Worm (Caenorhabditis elegans) whole organism, L1 larva: ENCODE measurements around the gene gas-1.

ENCODE experiments used
- C04F5.9 ChIP-seq: sonication (generic microtip); optimal IDR thresholded peaks from 2 replicates; lab custom pipeline; 2016; ENCODE audit warnings: missing genetic modification characterization, missing compliant biosample characterization
- C16A3.4 ChIP-seq: fragments of 150-350 bp; optimal IDR thresholded peaks from 2 replicates; lab custom pipeline; 2014; ENCODE audit warnings: missing biosample characterization, missing genetic modification characterization
- aly-2 ChIP-seq: fragments of 150-350 bp; optimal IDR thresholded peaks from 2 replicates; lab custom pipeline; 2014; ENCODE audit warnings: missing biosample characterization, missing genetic modification characterization
- ama-1 ChIP-seq: fragments of 150-350 bp; optimal IDR thresholded peaks from 2 replicates; lab custom pipeline; 2014
- blmp-1 ChIP-seq: fragments of 150-350 bp; optimal IDR thresholded peaks from 2 replicates; lab custom pipeline; 2014; ENCODE audit warnings: missing biosample characterization, missing genetic modification characterization
- ceh-8 ChIP-seq: fragments of 200-800 bp; sonication (Bioruptor generic); optimal IDR thresholded peaks from 2 replicates; lab custom pipeline; 2018; ENCODE audit warnings: mild to moderate bottlenecking, missing genetic modification characterization, moderate library complexity, missing compliant biosample characterization
- ces-1 ChIP-seq: fragments of 150-350 bp; optimal IDR thresholded peaks from 2 replicates; lab custom pipeline; 2014; ENCODE audit warnings: missing biosample characterization, missing genetic modification reagents, missing genetic modification characterization
- dpl-1 ChIP-seq, 3 experiments: fragments of 150-350 bp in 2 of 3; sonication (generic microtip) in 1 of 3; optimal IDR thresholded peaks; 2 replicates each; lab custom pipeline; 2014 to 2017; ENCODE audit warnings: missing biosample characterization in 3 of 3, missing genetic modification characterization in 3 of 3, missing genetic modification reagents in 3 of 3
- efl-1 ChIP-seq, 4 experiments: fragments of 150-350 bp; optimal IDR thresholded peaks in 3 of 4; peaks in 1 of 4; 1 replicate in 1 of 4; 2 replicates in 3 of 4; lab custom pipeline; 2014; ENCODE audit warnings: missing biosample characterization in 2 of 4, missing genetic modification characterization in 2 of 4, missing genetic modification reagents in 2 of 4
- efl-3 ChIP-seq: fragments of 200-800 bp; sonication (Bioruptor generic); optimal IDR thresholded peaks from 2 replicates; lab custom pipeline; 2018; ENCODE audit warnings: mild to moderate bottlenecking, missing genetic modification characterization, missing compliant biosample characterization
- elt-2 ChIP-seq: sonication (generic microtip); optimal IDR thresholded peaks from 2 replicates; lab custom pipeline; 2016; ENCODE audit warnings: missing genetic modification characterization, mild to moderate bottlenecking, inconsistent platforms, missing compliant biosample characterization, missing genetic modification reagents
- elt-3 ChIP-seq, 6 experiments: fragments of 150-350 bp in 1 of 6; sonication (generic microtip); optimal IDR thresholded peaks; 2 replicates each; lab custom pipeline; 2017 to 2018; ENCODE audit warnings: missing biosample characterization in 6 of 6, missing genetic modification characterization in 6 of 6, inconsistent platforms in 1 of 6
- fkh-10 ChIP-seq: sonication (generic microtip); optimal IDR thresholded peaks from 2 replicates; lab custom pipeline; 2017; ENCODE audit warnings: missing biosample characterization, missing genetic modification reagents, missing genetic modification characterization
- fkh-8 ChIP-seq: sonication (generic microtip); optimal IDR thresholded peaks from 2 replicates; lab custom pipeline; 2016; ENCODE audit warnings: mild to moderate bottlenecking, missing genetic modification characterization, missing compliant biosample characterization
- grh-1 ChIP-seq: fragments of 200-800 bp; sonication (Bioruptor generic); IDR thresholded peaks from 2 replicates; pipeline ENCODE4 v1.3.6; 2022; ENCODE audit warnings: missing genetic modification reagents, missing genetic modification characterization, missing compliant biosample characterization
- hpl-2 ChIP-seq: fragments of 150-350 bp; optimal IDR thresholded peaks from 2 replicates; lab custom pipeline; 2014; ENCODE audit warnings: missing biosample characterization, missing genetic modification reagents, missing genetic modification characterization
- isw-1 ChIP-seq: fragments of 200-800 bp; sonication (Bioruptor generic); IDR thresholded peaks from 2 replicates; pipeline ENCODE4 v1.3.6; 2022; ENCODE audit warnings: missing genetic modification characterization, missing compliant biosample characterization
- jun-1 ChIP-seq: fragments of 150-350 bp; optimal IDR thresholded peaks from 2 replicates; lab custom pipeline; 2014; ENCODE audit warnings: missing biosample characterization, missing genetic modification reagents, missing genetic modification characterization
- lin-13 ChIP-seq: fragments of 150-350 bp; optimal IDR thresholded peaks from 2 replicates; lab custom pipeline; 2014; ENCODE audit warnings: missing biosample characterization, missing genetic modification reagents, missing genetic modification characterization
- lin-14 ChIP-seq: fragments of 200-800 bp; sonication (Bioruptor generic); optimal IDR thresholded peaks from 2 replicates; lab custom pipeline; 2018; ENCODE audit warnings: mild to moderate bottlenecking, missing genetic modification characterization, moderate library complexity, missing compliant biosample characterization
- lin-35 ChIP-seq, 2 experiments: fragments of 150-350 bp; optimal IDR thresholded peaks; 2 replicates each; lab custom pipeline; 2014; ENCODE audit warnings: missing biosample characterization in 2 of 2, missing genetic modification characterization in 2 of 2, missing genetic modification reagents in 2 of 2
- lin-39 ChIP-seq: fragments of 150-350 bp; optimal IDR thresholded peaks from 2 replicates; lab custom pipeline; 2014; ENCODE audit warnings: missing biosample characterization, missing genetic modification reagents, missing genetic modification characterization
- lsy-2 ChIP-seq, 2 experiments: fragments of 150-350 bp; optimal IDR thresholded peaks; 2 replicates each; lab custom pipeline; 2014; ENCODE audit warnings: missing biosample characterization in 2 of 2, missing genetic modification characterization in 2 of 2
- mab-9 ChIP-seq: fragments of 200-800 bp; sonication (Bioruptor generic); IDR thresholded peaks from 2 replicates; pipeline ENCODE4 v1.3.6; 2022; ENCODE audit warnings: missing genetic modification reagents, missing genetic modification characterization, missing compliant biosample characterization
- mdl-1 ChIP-seq, 2 experiments: fragments of 150-350 bp; optimal IDR thresholded peaks; 2 replicates each; lab custom pipeline; 2014 to 2017; ENCODE audit warnings: missing biosample characterization in 2 of 2, missing genetic modification characterization in 2 of 2, inconsistent platforms in 1 of 2
- mep-1 ChIP-seq: fragments of 150-350 bp; optimal IDR thresholded peaks from 2 replicates; lab custom pipeline; 2014; ENCODE audit warnings: missing biosample characterization, missing genetic modification characterization
- nhr-19 ChIP-seq: fragments of 200-800 bp; sonication (Bioruptor generic); conservative IDR thresholded peaks from 2 replicates; pipeline ENCODE4 v1.3.6; 2022; ENCODE audit warnings: missing genetic modification characterization, missing compliant biosample characterization
- nhr-20 ChIP-seq: sonication (generic microtip); optimal IDR thresholded peaks from 2 replicates; lab custom pipeline; 2016; ENCODE audit warnings: mild to moderate bottlenecking, missing genetic modification characterization, missing compliant biosample characterization
- nhr-47 ChIP-seq: sonication (generic microtip); optimal IDR thresholded peaks from 2 replicates; lab custom pipeline; 2016; ENCODE audit warnings: mild to moderate bottlenecking, missing genetic modification characterization, moderate library complexity, missing compliant biosample characterization
- nhr-71 ChIP-seq: sonication (generic microtip); optimal IDR thresholded peaks from 2 replicates; lab custom pipeline; 2016; ENCODE audit warnings: mild to moderate bottlenecking, missing genetic modification characterization, moderate library complexity, missing compliant biosample characterization
- nhr-85 ChIP-seq: sonication (generic microtip); peaks from one replicate; lab custom pipeline; 2016; ENCODE audit warnings: missing genetic modification characterization, inconsistent platforms, missing compliant biosample characterization
- nhr-90 ChIP-seq: sonication (generic microtip); optimal IDR thresholded peaks from 2 replicates; lab custom pipeline; 2016; ENCODE audit warnings: mild to moderate bottlenecking, missing genetic modification characterization, missing compliant biosample characterization; ENCODE audit not compliant: poor library complexity
- pax-3 ChIP-seq: fragments of 200-800 bp; sonication (Bioruptor generic); optimal IDR thresholded peaks from 2 replicates; lab custom pipeline; 2018; ENCODE audit warnings: mild to moderate bottlenecking, missing genetic modification characterization, moderate library complexity, missing compliant biosample characterization
- pqm-1 ChIP-seq: sonication (generic microtip); optimal IDR thresholded peaks from 3 replicates; lab custom pipeline; 2017; ENCODE audit warnings: missing biosample characterization, missing genetic modification characterization
- skn-1 ChIP-seq: fragments of 150-350 bp; optimal IDR thresholded peaks from 2 replicates; lab custom pipeline; 2014; ENCODE audit warnings: missing biosample characterization, missing genetic modification characterization
- snpc-4 ChIP-seq: fragments of 150-350 bp; optimal IDR thresholded peaks from 2 replicates; lab custom pipeline; 2014; ENCODE audit warnings: missing biosample characterization, missing genetic modification characterization
- snu-23 ChIP-seq: sonication (generic microtip); optimal IDR thresholded peaks from 2 replicates; lab custom pipeline; 2016; ENCODE audit warnings: missing genetic modification characterization, missing compliant biosample characterization
- sox-4 ChIP-seq: sonication (generic microtip); optimal IDR thresholded peaks from 2 replicates; lab custom pipeline; 2016; ENCODE audit warnings: missing genetic modification characterization, missing compliant biosample characterization
- unc-130 ChIP-seq: fragments of 150-350 bp; optimal IDR thresholded peaks from 2 replicates; lab custom pipeline; 2017; ENCODE audit warnings: missing biosample characterization, missing genetic modification characterization, inconsistent platforms
- unc-62 ChIP-seq: fragments of 150-350 bp; optimal IDR thresholded peaks from 2 replicates; lab custom pipeline; 2014; ENCODE audit warnings: missing biosample characterization, missing genetic modification reagents, missing genetic modification characterization
- unc-98 ChIP-seq: fragments of 200-800 bp; sonication (Bioruptor generic); IDR thresholded peaks from 2 replicates; pipeline ENCODE4 v1.3.6; 2022; ENCODE audit warnings: missing genetic modification characterization, missing compliant biosample characterization
- xbp-1 ChIP-seq: sonication (generic microtip); optimal IDR thresholded peaks from 2 replicates; lab custom pipeline; 2016; ENCODE audit warnings: missing genetic modification characterization, missing compliant biosample characterization
- zip-4 ChIP-seq: fragments of 200-800 bp; sonication (Bioruptor generic); optimal IDR thresholded peaks from 2 replicates; lab custom pipeline; 2018; ENCODE audit warnings: mild to moderate bottlenecking, missing genetic modification characterization, moderate library complexity, missing compliant biosample characterization
- ztf-4 ChIP-seq: fragments of 150-350 bp; optimal IDR thresholded peaks from 2 replicates; lab custom pipeline; 2014; ENCODE audit warnings: missing biosample characterization, missing genetic modification characterization

Gene gas-1

ce11 chrX:15610527-15611091, 20.4 kb upstream of the gas-1 start:
- TF ChIP-seq zip-4 (GFP tag; lab: Kevin White, UChicago) (peak; percentile 76), pqm-1 (peak; percentile 84), efl-1 (optimal IDR thresholded peaks at IDR 0.05; lab: Kevin White, UChicago) (peak in 1 of 2 experiments; percentile 16), efl-1 (GFP tag; optimal IDR thresholded peaks at IDR 0.05 in 1 of 2; lab: Kevin White, UChicago) (peak in 1 of 2 experiments; percentile 67), lin-14 (GFP tag; lab: Kevin White, UChicago) (peak; percentile 60), unc-130 (tag; lab: Kevin White, UChicago) (peak; percentile 15), nhr-47 (tag; lab: Kevin White, UChicago) (peak; percentile 52), hpl-2 (GFP tag; lab: Kevin White, UChicago) (peak; percentile 84), lin-39 (tag; lab: Kevin White, UChicago) (no peak), xbp-1 (tag; lab: Kevin White, UChicago) (no peak), nhr-90 (peak; percentile 71), unc-98 (GFP tag; lab: Robert Waterston, UW) (no peak), mab-9 (GFP tag; lab: Robert Waterston, UW) (peak; percentile 35; the same call in 1 of the 2 replicates), ces-1 (GFP tag; lab: Kevin White, UChicago) (no peak), sox-4 (tag; lab: Kevin White, UChicago) (no peak), fkh-8 (tag; lab: Kevin White, UChicago) (peak; percentile 72), grh-1 (0 out of 2 replicates have a peak, but pooled peaks have one; percentile 30), elt-2 (tag; lab: Kevin White, UChicago) (peak; percentile 99), unc-62 (GFP tag; lab: Kevin White, UChicago) (no peak), jun-1 (tag; lab: Kevin White, UChicago) (peak; percentile 66), aly-2 (tag; lab: Kevin White, UChicago) (peak; percentile 98), skn-1 (peak; percentile 63), ztf-4 (tag; lab: Kevin White, UChicago) (peak; percentile 44), dpl-1 (GFP tag; optimal IDR thresholded peaks at IDR 0.05; lab: Kevin White, UChicago) (peak in 1 of 3 experiments; percentile 7), elt-3 (tag; optimal IDR thresholded peaks at IDR 0.05; lab: Kevin White, UChicago) (peak in 3 of 6 experiments; percentile 17 to 21 (median 18)), nhr-85 (tag; lab: Kevin White, UChicago) (peak; percentile 18), blmp-1 (tag; lab: Kevin White, UChicago) (peak; percentile 46), mep-1 (tag; lab: Kevin White, UChicago) (peak; percentile 45), C16A3.4 (tag; lab: Kevin White, UChicago) (peak; percentile 31), lsy-2 (tag; optimal IDR thresholded peaks at IDR 0.05; lab: Kevin White, UChicago) (peak; percentile 38 to 50), pax-3 (tag; lab: Kevin White, UChicago) (peak; percentile 51), nhr-71 (peak; percentile 78), snu-23 (peak; percentile 55), C04F5.9 (tag; lab: Kevin White, UChicago) (no peak), ceh-8 (GFP tag; lab: Kevin White, UChicago) (no peak), lin-35 (GFP tag; optimal IDR thresholded peaks at IDR 0.05; lab: Kevin White, UChicago) (peak in 1 of 2 experiments; percentile 79), mdl-1 (tag; optimal IDR thresholded peaks at IDR 0.05; lab: Kevin White, UChicago) (peak in 1 of 2 experiments; percentile 83), nhr-19 (0 out of 2 replicates have a peak, but pooled peaks have one; percentile 18), lin-13 (no peak), snpc-4 (tag; lab: Kevin White, UChicago) (peak; percentile 37), ama-1 (lab: Kevin White, UChicago) (peak; percentile 42), isw-1 (GFP tag; lab: Robert Waterston, UW) (no peak), fkh-10 (GFP tag; lab: Kevin White, UChicago) (no peak), efl-3 (GFP tag; lab: Kevin White, UChicago) (no peak), nhr-20 (tag; lab: Kevin White, UChicago) (peak; percentile 76)
